Worm (Caenorhabditis elegans) whole organism, L4/young adult: ENCODE measurements around the gene F25E5.9.

ENCODE experiments used
- W03F9.2 ChIP-seq: fragments of 150-350 bp; optimal IDR thresholded peaks from 2 replicates; lab custom pipeline; 2014; ENCODE audit warnings: missing biosample characterization, missing genetic modification characterization
- dao-5 ChIP-seq: sonication (generic microtip); optimal IDR thresholded peaks from 2 replicates; lab custom pipeline; 2016; ENCODE audit warnings: missing genotype, missing genetic modification characterization, moderate library complexity, missing compliant biosample characterization
- him-1 ChIP-seq: sonication (generic microtip); optimal IDR thresholded peaks from 2 replicates; lab custom pipeline; 2016; ENCODE audit warnings: missing genotype, missing genetic modification reagents, missing genetic modification characterization, missing compliant biosample characterization

Gene F25E5.9

DNA sequence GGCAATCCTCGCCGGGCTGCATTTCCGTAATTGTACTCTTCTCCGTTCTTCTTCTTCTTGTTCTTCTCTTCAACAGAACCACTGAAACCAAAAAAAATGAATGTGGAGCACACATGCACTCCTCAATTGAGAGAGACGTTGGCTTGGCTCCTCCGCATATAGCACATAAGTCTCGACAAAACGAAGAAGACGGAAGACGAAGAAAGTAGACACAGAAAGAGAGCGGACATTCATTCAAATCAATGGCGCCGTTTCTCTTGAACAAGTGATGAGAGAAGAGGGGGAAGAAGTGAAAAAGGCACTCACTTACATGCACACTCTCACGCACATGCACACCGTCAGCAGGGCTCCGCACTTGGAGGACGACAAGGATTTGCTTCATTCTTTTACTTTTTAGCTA is at the start of gene F25E5.9:
TSS of gene F25E5.9 (minus strand) at position 382 of the 400 bp plus-strand sequence.
- no peak for TF ChIP-seq dao-5
- TF ChIP-seq W03F9.2 = no peak
- TF ChIP-seq him-1 (tag; lab: Kevin White, UChicago) = no peak

DNA sequence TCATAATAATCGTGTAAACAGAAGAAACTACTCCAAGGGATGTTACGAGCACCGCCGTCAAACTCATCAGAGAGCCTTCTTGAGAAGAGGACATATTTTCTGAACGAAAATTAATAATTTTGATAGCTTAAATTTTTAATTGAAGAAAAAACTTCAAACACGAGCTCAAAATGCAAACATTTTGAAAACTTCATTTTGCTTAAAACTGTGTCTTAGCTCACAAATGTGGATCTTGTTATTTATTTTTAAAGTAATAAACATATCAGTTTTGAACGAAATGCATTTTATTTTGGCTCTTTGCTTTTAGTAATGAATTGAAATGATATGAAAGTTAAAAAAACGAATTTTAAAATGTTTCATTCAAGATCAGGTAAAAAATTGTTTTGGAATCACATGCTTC is 49.8 kb upstream of the F25E5.9 start, which contains the start of gene srbc-7:
TSS of gene srbc-7 (minus strand) at position 101 of the 400 bp plus-strand sequence.
- TF ChIP-seq dao-5 = no peak

DNA sequence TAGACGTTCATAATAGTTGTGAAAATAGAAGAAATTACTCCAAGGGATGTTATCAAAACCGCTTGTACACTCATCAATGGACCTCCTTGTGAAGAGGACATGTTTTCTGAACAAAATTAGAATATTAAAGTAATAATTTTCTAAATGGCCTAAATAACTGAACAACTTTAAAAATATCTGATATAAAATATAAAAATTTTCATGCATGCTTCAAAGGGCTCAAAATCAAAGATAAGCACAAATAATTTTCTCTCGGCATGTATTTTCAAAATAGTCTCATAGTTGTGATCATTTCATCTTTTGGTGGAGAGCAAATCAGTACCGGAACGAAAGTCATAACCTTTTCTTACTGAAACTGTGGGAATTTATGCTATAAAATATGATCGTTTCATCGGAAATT is 47.3 kb upstream of the F25E5.9 start, which contains the start of gene srbc-8:
TSS of gene srbc-8 (minus strand) at position 101 of the 400 bp plus-strand sequence.
- no peak for TF ChIP-seq dao-5
- TF ChIP-seq him-1 (tag; lab: Kevin White, UChicago) = no peak

DNA sequence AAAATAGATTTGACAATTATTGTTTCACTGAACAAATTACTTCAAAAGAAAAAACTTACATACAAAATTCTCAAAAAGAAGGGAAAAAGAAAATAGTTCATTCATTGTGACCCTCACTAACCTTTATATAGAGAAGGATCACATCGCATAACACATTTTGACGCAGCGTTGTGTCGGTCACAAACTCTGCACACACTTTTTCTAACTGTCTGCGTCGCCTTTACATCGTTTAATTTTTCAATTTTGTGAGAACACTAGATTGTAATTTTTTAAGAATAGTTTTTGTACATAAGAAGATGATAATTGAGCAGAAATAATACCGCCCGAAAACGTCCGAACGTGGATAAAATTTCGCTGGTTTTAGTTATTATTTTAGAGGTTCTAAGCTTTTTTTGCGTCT is 43.2 kb upstream of the F25E5.9 start, which contains the start of gene C18B10.6:
TSS of gene C18B10.6 (minus strand) at position 101 of the 400 bp plus-strand sequence.
- no peak for TF ChIP-seq him-1 (tag; lab: Kevin White, UChicago)
- no peak for TF ChIP-seq dao-5
- no peak for TF ChIP-seq W03F9.2

DNA sequence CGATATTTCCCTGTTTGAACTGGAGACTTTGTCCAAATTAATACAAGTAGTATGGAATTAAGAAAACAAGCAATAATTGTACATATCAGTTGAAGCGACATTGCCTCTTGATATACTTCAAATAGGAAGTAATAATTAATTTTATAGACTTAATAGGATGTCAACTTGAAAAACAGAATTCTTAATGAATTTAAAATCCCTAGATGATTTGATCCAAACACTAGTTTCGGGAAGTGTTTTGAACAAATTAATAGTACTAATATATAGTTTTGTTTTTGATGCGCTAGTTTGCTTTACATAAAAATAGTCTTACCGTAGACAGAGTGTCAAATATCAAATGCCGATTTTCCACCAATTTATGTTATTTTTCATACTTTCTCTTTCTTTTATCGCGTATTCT is 40.7 kb upstream of the F25E5.9 start, which contains the start of gene str-190:
TSS of gene str-190 (minus strand) at position 101 of the 400 bp plus-strand sequence.
- no peak for TF ChIP-seq W03F9.2
- TF ChIP-seq him-1 (tag; lab: Kevin White, UChicago) = no peak
- TF ChIP-seq dao-5 = no peak

DNA sequence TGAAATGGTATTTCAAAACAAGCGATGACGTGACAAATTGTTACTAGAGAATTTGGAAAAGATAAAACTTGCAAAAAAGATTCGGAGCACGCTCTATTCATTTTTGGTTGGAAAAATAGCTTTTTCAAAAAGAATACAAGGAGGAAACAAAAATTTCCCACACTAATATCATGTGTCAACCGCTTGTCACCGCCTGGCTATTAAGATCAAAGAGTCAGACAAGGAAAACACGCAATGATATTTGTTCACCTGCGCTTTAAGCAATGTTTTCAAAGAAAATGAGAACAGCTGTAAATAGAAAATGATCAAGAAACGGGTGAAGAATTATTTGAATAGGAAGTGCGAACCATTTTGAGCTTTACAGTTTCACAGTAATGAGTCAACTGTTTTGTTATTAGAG is 39.0 kb upstream of the F25E5.9 start, which contains the start of gene srh-125:
TSS of gene srh-125 (minus strand) at position 101 of the 400 bp plus-strand sequence.
- TF ChIP-seq W03F9.2 = no peak
- no peak for TF ChIP-seq dao-5
- no peak for TF ChIP-seq him-1 (tag; lab: Kevin White, UChicago)

DNA sequence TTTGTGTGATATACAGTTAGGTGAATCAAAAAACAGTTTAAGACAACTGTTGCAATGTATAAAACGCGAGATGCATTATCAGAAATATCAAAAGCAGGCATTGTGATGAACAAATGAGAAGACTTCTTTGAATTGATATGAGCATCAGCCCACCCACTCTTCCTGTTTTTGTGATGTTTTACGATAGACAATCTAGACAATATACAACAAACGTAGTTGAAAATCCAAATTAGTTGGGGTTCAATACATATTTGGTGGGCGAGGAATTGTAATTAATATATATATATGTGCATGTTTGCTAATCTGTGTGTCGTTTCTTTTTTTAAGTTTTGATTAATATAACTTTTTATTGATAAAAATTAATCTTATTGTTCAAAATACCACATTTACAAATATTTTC is 35.1 kb upstream of the F25E5.9 start, which contains the start of gene str-28:
TSS of gene str-28 (minus strand) at position 101 of the 400 bp plus-strand sequence.
- TF ChIP-seq W03F9.2 (no peak), him-1 (tag; lab: Kevin White, UChicago) (no peak), dao-5 (no peak)

DNA sequence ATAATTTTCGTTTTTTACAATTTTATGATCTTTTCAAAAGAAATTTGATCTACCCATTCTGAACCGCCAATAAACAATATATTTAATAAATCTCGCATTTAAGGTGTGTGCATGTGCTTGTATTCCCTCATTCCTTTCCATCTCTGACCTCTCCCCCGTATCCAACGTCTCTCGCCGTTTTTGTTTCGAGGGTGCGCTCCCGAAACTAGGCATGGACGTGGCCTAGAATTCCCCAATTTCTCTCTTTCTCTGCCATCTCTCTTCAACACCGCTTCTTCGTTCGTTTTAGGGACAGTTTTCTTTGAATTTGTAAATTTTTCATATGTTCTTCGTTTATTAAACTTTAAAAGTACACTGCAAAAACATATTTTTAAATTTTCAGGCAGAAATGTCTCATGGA is 27.8 kb upstream of the F25E5.9 start, which contains the start of gene F25E5.1:
TSS of gene F25E5.1 (plus strand) at position 376 of the 400 bp plus-strand sequence.
- no peak for TF ChIP-seq W03F9.2

DNA sequence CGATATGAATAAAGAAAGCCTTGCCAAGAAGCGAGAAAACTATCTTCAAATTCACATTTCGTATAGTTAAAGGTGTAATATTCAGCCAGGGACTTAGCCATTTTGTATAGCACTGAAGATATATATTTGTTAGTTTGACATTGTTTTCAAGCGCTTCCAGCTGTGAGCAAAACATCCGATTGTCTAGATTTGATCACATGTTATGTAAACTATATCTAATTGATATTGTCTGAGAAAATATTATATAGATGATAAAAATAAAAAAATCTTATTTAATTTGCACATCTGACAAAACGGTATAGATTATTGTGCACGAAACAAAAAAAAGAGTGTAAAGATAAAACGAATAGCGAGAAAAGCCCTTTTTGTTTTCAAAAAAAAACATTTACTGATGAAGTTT is 27.0 kb upstream of the F25E5.9 start, which contains the start of gene srh-89:
TSS of gene srh-89 (minus strand) at position 101 of the 400 bp plus-strand sequence.
- TF ChIP-seq W03F9.2 (no peak), dao-5 (no peak), him-1 (tag; lab: Kevin White, UChicago) (no peak)

DNA sequence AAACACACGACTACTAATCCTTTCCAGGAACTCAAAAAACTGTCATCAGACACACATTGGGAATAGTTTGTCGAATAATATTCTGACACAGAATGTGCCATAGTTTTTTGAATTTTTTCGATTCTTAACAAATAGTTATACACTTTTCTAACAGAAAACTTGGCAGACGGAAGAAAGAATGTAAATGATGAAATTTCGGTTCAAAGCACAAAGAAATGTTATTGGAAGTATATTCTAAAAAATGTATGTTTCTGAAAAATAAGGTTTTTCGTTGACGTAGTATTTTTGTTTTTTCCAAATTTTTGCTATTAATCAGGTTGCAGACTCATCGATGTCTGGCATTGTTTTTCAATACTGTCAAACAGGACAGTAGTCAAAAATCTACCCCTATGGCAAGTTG is 23.2 kb upstream of the F25E5.9 start, which contains the start of gene srh-92:
TSS of gene srh-92 (minus strand) at position 101 of the 400 bp plus-strand sequence.
- no peak for TF ChIP-seq dao-5
- TF ChIP-seq W03F9.2 = no peak
- no peak for TF ChIP-seq him-1 (tag; lab: Kevin White, UChicago)

DNA sequence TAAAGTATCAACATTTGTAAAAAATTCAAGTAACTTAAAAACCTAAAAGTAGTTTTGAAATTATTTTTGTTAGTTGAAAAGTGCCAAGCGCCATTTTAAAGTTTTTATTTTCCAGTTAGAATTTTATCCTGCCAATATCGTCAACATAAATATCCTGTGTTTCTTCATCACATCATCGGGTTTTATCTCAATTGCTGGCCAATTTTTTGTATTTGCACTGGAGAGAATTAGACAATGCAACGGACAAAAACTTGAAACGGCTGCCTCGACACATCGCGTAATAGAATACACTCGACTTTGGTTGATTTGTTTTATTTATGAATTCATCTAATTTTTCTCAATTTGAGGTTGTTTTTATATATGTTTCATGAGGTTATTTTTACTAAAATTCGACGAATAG is 17.3 kb upstream of the F25E5.9 start, which contains the start of gene F25E5.2:
TSS of gene F25E5.2 (plus strand) at position 301 of the 400 bp plus-strand sequence.
- TF ChIP-seq him-1 (tag; lab: Kevin White, UChicago) (no peak), dao-5 (no peak), W03F9.2 (no peak)

DNA sequence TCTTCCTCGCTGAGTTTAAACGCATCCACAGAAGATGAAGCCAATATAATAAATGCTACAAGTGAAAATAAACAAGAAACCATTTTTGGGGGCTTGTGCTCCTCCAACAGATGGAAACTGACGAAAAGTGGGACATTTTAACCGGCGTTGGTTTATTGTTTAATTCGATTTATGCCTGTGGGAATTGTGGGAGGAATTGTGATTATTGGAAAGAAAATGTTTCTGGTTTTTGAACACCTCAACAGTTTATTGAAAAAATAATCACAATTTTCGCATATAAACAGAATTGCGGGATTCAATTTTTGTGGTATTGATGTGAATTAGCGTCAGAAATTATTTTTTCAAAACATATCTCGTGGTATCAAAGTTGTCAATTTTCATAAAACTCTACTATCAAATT is 16.5 kb upstream of the F25E5.9 start, which contains the start of gene try-8:
TSS of gene try-8 (minus strand) at position 101 of the 400 bp plus-strand sequence.
- TF ChIP-seq him-1 (tag; lab: Kevin White, UChicago) (no peak), dao-5 (no peak), W03F9.2 (no peak)

DNA sequence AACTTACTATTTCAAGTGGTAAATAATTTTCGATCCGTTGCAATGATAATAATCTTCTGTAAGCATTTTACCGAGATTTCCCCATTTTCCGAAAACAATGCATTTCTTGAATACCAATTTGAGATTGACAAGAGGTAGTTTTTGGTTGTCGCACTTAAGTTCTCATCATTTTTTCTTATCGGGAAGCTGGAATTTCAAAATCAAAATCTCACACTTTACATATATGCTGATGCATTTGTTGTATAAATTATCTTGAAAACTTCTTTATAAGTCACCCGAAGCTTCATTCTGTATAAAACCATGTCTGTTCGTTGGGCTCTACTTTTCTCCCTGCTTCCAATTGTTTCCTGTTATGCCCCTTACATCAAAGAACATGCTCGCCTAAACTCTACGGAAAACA is 13.7 kb upstream of the F25E5.9 start, which contains the start of gene try-11:
TSS of gene try-11 (plus strand) at position 301 of the 400 bp plus-strand sequence.
- no peak for TF ChIP-seq dao-5
- no peak for TF ChIP-seq W03F9.2
- TF ChIP-seq him-1 (tag; lab: Kevin White, UChicago) = no peak

DNA sequence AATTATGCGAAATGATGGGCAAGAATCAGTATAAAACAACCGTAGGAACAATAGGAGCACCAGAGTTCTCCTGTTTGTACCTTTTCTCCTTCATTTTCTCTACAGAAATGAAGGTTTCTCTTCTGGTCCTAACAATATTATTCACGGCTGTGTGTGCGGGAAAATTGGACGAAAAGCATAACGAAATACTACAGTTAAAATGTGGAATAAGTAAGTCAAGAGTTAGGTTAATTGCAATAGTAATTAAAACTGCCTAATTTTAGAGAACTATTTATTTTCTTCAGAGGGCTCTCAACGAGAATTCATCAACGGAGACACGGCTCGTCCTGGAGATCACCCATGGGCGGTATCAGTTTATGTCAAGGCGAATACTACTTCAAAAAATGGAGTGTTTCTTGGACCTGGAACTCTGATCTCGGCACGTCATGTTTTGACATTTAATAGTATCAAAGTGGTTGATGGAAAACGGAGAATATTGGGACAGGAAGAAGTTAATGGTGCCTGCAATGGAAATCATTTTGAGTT is 11.6 kb upstream of the F25E5.9 start, which contains the start of gene try-12:
TSS of gene try-12 (plus strand) at position 51 of the 525 bp plus-strand sequence.
- no peak for TF ChIP-seq him-1 (tag; lab: Kevin White, UChicago)
- TF ChIP-seq dao-5 = no peak
- no peak for TF ChIP-seq W03F9.2

DNA sequence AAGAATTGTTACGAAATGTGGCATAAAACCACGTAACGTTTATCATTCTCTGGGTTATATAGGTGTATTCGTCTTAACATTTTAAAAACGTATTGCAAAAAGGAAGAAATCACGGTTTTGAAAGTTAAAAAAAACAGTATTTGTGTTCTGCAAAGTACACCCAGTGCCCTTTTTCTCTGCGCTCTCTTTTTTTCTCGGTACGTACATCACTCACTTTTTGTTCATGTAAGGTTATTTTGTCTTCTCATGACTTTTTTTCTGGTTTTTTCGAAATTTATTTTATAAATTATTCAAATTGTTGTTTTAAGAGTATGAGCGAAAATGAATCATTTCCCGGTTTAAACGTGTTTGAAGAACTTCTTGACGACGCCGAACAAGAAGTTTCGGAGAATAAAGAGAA is 9.2 kb upstream of the F25E5.9 start, which contains the start of gene F25E5.5:
TSS of gene F25E5.5 (plus strand) at position 301 of the 400 bp plus-strand sequence.
- TF ChIP-seq dao-5 = no peak
- no peak for TF ChIP-seq him-1 (tag; lab: Kevin White, UChicago)
- no peak for TF ChIP-seq W03F9.2
